Worm (Caenorhabditis elegans) whole organism, mixed stage, embryonic: ENCODE measurements around the gene ocr-1.

Experiments used
- nhr-2 ChIP-seq: fragments of 150-350 bp; optimal IDR thresholded peaks from 2 replicates; lab custom pipeline; 2014; ENCODE audit warnings: missing biosample characterization, missing genetic modification characterization
- nhr-28 ChIP-seq: fragments of 150-350 bp; optimal IDR thresholded peaks from 2 replicates; lab custom pipeline; 2014; ENCODE audit warnings: missing biosample characterization, missing genetic modification characterization
- zip-8 ChIP-seq: fragments of 150-350 bp; optimal IDR thresholded peaks from 2 replicates; lab custom pipeline; 2014; ENCODE audit warnings: missing biosample characterization, missing genetic modification characterization

DNA sequence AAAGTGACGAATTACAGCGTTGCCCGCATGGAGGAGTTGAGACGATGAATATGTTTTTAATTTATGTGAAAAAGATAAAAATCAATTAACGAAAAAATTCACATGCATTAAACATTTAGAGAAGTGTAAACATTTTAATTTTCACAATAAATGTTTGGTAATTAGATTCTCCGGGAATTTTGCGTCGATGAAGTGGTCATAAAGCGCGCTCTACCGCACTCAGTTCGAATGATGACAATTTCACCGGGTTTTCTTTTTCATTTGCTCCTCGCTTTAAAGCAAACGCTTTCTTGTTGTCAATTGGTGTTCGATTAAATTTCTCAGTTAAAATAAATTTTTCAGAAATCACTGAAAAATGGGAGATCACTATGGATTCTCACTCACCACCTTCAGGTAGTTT is 5.9 kb downstream of the ocr-1 start, which contains the start of the genes D1054.1 and pas-2:
- TF ChIP-seq zip-8 (no peak), nhr-2 (tag; lab: Kevin White, UChicago) (no peak), nhr-28 (tag; lab: Kevin White, UChicago) (no peak)
